Worm (Caenorhabditis elegans): Measurements from ENCODE around the gene oac-32.

Gene oac-32

ce11 chrV:1558113-1558512 lies 12.5 kb upstream of the oac-32 start:
- no peak for TF ChIP-seq unc-62 (GFP tag; optimal IDR thresholded peaks at IDR 0.05)

DNA sequence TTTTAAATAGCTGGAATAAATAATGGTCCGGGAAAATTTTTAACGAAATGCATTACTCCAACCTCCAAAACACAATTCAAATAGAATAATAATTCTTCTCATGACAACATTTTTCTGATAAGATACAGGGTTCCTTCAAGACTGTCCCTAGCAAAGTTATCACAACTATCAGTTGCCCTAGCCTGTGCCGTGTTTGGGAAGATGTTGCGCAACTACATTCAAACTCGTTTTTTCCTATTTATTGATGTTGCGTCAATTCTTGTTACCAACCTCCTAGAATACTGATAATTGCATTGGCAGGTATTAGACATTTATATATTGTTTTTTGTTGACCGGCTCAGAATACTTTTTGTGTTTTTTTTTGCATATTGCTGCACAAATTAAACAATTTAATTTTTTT lies 9.5 kb upstream of the oac-32 start:
- TF ChIP-seq unc-62 (GFP tag; optimal IDR thresholded peaks at IDR 0.05), result no peak

ce11 chrV:1553004-1553403 lies 7.4 kb upstream of the oac-32 start, which contains the start of gene srsx-8:
srsx-8 (minus strand) TSS chrV:1553104.
- TF ChIP-seq unc-62 (GFP tag; optimal IDR thresholded peaks at IDR 0.05), result no peak

ce11 chrV:1551143-1551542 lies 5.6 kb upstream of the oac-32 start:
- no peak for TF ChIP-seq unc-62 (GFP tag; optimal IDR thresholded peaks at IDR 0.05)

DNA sequence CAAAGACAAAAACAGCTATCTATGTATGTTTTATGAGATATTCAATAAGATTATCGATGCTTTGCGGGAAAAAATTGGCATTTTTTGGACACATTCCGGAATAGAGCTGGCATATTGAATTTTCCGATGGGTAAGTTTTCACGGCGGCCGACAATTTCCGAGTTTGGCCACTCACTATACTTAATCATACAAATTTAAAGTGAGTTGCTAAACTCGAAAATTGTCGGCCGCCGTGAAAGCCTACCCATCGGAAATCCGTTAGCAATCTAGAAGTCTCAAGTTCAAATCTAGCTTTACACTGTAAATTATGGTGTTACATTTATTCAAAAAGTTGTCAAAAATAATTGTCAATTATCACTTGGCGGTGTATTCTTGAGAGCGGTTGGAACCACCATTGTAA lies 5.1 kb upstream of the oac-32 start:
- TF ChIP-seq unc-62 (GFP tag; optimal IDR thresholded peaks at IDR 0.05), result no peak

DNA sequence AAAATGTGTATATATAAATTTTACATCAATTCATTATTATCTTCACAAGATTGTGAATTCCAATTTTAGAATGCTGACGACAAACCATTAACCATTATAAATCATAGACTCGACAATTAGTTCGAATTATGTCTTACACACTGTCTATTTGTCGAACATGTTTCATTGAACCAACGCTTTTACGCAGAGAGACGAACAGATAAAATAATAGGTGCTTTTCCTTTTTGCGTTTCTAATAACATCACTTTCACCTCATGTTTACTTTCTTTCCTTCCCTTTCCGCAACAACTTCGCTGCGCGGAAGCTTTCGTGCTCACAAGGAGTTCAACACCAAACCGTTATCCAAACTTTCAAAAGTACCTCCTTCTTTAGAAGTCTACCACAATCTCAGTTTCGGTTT lies 2.3 kb upstream of the oac-32 start, which contains the start of gene F52F10.2:
Gene F52F10.2 (plus strand): TSS at position 301 of the 400 bp plus-strand sequence.
- TF ChIP-seq unc-62 (GFP tag; optimal IDR thresholded peaks at IDR 0.05), result no peak

- no peak for TF ChIP-seq unc-62 (GFP tag; optimal IDR thresholded peaks at IDR 0.05)
Observed at ce11 chrV:1541786-1542185, 3.8 kb downstream of the oac-32 start, which contains the start of gene oac-31. oac-31 (minus strand) TSS chrV:1541886.

ce11 chrV:1540249-1540648 lies 5.3 kb downstream of the oac-32 start:
- no peak for TF ChIP-seq unc-62 (GFP tag; optimal IDR thresholded peaks at IDR 0.05)

DNA sequence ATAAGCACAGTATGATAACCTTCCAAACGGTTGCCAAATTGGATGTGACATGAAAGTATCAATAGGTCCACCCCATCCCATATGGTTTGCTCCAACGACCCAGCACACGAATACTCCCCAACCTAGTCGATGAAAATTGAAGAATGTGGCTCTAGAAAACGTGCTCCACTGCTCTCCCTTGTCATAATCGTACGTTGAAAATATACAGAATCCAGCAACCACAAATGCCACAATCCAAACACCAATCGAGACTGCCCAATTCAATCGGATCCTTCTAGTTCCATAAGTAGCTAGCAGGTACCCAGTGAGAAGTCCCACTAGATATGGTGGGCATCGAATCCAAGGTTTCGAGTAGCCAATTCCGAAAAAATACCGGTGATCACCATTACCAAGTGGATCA lies 6.7 kb downstream of the oac-32 start:
- no peak for TF ChIP-seq unc-62 (GFP tag; optimal IDR thresholded peaks at IDR 0.05)

DNA sequence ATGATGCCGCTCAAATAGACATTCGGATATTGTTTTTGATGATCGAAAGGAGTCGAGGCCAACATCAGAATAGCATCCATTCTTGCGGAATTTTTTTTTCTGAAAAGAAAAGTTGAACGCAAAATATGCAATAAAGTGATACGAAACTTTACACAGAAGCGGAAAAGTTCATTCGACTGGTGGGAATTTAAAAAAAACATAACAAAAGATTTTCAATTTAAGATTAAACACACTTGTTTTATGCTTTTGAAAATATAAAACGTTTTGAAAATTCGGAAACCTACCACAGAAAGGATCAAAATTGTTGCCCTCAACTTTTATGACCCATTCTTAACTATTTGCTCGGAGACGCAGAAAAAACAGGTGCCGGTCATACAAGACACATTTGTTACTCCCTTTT lies 8.6 kb downstream of the oac-32 start, which contains the start of gene K02H11.9:
Gene K02H11.9 (minus strand): TSS at position 101 of the 400 bp plus-strand sequence.
- no peak for TF ChIP-seq unc-62 (GFP tag; optimal IDR thresholded peaks at IDR 0.05)

DNA sequence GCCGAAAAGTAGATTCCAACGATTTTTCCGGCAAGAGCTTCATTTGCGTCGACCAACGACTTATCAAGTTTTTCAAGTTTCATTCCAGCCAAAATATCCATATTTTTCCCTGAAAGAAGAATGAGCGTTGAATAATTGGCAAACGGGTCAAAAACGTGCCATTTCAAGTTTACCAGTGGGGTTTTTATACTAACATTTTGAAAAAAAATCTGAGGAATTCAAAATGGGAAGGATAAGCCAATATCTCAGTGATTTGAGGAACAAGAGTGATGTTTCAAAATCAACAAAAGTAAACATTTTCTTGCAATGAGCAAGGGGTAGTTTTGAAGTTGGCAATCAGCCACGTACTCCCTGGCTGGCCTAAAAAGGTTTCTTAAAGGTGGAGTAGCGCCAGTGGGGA lies 11.3 kb downstream of the oac-32 start, which contains the start of gene trx-5:
Gene trx-5 (minus strand): TSS at position 101 of the 400 bp plus-strand sequence.
- no peak for TF ChIP-seq unc-62 (GFP tag; optimal IDR thresholded peaks at IDR 0.05)

DNA sequence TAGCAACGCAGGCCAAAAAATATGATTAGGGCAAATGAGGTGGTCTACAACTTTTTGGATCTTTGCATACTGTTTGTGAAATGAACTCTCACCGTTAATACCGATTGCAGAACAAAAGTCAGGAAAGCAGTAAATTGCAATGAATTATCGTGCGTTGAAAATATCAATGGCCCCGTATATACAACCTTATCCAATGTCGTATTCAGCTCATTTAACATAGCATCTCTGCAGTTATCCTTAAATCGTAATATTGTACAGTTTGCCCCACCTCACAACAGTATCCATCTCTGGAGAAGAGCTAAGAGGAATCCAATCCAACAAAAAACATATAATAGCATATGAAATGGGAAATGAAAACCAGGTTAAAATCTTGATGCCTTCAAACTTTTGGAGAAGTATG lies 13.1 kb downstream of the oac-32 start:
- no peak for TF ChIP-seq unc-62 (GFP tag; optimal IDR thresholded peaks at IDR 0.05)

DNA sequence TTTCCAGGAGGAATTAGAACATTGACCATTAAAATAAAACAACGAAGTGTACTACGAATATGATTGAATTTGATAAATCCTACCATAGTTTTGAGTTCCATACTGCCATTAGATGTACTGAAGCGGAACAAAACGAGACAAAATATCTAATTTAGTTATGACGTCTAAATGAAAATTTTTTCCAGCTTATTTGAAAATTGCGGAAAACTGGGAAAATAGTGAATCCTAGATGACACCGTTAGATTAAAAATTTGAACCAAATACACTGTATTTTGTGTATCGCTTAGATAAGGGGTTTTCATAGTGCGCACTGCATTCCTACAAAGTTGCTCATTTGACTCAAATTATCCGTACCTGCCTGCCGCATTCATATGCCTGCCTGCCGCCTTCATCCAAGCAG lies 14.4 kb downstream of the oac-32 start, which contains the start of gene K02H11.4:
Gene K02H11.4 (minus strand): TSS at position 101 of the 400 bp plus-strand sequence.
- no peak for TF ChIP-seq unc-62 (GFP tag; optimal IDR thresholded peaks at IDR 0.05)

DNA sequence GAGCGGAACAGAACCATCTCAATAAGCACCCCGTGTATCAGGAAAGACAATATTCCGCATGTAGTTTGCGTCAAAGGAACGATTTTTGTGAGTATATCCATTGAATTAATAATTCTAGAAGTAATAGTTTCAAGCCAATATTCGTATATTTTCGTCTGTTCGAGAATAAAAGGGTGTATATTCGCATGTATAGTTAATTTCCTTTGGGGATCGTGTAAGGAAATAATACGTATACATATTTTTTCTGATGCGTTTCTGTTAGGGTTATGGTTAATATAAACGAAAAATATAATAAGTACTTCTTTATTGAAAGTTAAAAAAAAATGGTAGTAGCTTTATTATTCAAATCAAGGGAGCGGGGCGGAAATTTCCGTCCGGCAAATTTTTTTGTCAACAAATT lies 17.6 kb downstream of the oac-32 start, which contains the start of gene str-236:
Gene str-236 (minus strand): TSS at position 101 of the 400 bp plus-strand sequence.
- TF ChIP-seq unc-62 (GFP tag; optimal IDR thresholded peaks at IDR 0.05), result no peak

DNA sequence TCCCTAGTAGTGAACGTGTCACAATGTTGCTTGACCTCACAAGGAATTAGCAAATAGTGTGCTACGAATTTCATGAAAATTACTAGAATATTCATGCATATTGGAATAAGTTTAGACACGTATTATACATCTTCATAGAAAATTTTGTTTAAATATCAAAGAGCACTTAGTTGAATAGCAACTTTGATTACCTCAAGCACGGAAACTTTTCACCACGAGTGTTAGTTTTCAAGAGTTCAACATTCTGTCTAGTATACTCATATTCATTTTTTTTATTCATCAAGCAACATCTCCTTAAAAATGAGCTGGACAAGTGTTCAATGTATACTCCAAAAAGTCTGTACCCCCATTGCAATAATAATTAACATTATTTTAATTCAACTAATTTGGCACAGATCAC lies 23.1 kb downstream of the oac-32 start, which contains the start of gene str-243:
Gene str-243 (plus strand): TSS at position 301 of the 400 bp plus-strand sequence.
- TF ChIP-seq unc-62 (GFP tag; optimal IDR thresholded peaks at IDR 0.05), result no peak

DNA sequence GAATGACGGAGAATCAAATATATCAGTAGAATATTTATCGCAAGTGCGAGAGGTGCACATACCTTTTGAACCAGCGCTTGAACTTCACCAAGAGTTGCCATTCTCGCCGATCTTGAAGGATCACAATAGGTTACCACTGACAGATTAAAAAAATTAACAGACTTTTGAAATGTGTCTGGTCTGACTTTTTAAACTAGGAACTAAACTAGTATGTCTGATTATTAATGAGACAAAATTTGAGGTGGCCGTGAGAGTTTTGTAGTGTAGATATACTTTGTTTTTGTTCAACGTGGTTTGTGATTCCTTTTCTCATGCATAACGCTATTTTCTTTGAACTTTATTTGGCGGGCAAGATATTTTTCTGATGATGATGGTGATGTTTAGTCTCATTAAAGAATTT lies 23.7 kb downstream of the oac-32 start, which contains the start of gene str-240:
Gene str-240 (minus strand): TSS at position 101 of the 400 bp plus-strand sequence.
- no peak for TF ChIP-seq unc-62 (GFP tag; optimal IDR thresholded peaks at IDR 0.05)

ce11 chrV:1511537-1511936 lies 34.0 kb downstream of the oac-32 start, which contains the start of gene nhr-260:
nhr-260 (minus strand) TSS chrV:1511637.
- TF ChIP-seq unc-62 (GFP tag; optimal IDR thresholded peaks at IDR 0.05), result no peak

DNA sequence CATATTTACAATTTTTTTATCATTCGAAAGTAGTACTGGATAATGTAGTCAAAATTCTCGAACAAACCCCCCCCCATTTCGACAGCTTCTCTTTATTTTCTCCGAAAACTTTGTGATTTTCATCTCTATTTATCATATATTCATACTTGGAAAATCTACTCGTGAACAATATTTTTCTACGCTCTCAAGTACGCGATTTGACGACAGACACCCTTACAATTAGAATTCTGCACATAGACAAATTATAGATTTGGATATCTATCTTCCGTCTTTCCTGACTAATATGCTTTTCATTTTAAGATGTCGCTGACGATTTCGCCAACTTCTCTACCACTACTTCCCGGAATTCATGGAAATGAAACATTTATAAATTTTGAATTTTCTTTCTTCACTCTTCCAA lies 39.6 kb downstream of the oac-32 start, which contains the start of gene sru-28:
Gene sru-28 (plus strand): TSS at position 301 of the 400 bp plus-strand sequence.
- no peak for TF ChIP-seq unc-62 (GFP tag; optimal IDR thresholded peaks at IDR 0.05)
